Fruit fly (Drosophila melanogaster) whole organism, embryonic: ENCODE data around the gene SkpD.
A peak's percentile ranks its signal among the peaks of the same experiment; 100 is the strongest.

Experiments
- ATbp ChIP-seq: fragments of 200-800 bp; sonication (Bioruptor generic); optimal IDR thresholded peaks from 2 replicates; lab custom pipeline; 2017; ENCODE audit warnings: missing biosample characterization, mild to moderate bottlenecking, missing genetic modification characterization, missing genetic modification reagents
- Abd-B ChIP-seq: fragments of 200-800 bp; sonication (Bioruptor generic); optimal IDR thresholded peaks from 2 replicates; lab custom pipeline; 2018; ENCODE audit warnings: missing biosample characterization, mild to moderate bottlenecking, missing genetic modification characterization, moderate library complexity
- Awh ChIP-seq: fragments of 200-800 bp; sonication (Bioruptor generic); IDR thresholded peaks from 2 replicates; pipeline ENCODE4, ENCODE4 v1.3.6; 2022; ENCODE audit warnings: missing biosample characterization, missing genetic modification characterization
- Blimp-1 ChIP-seq: fragments of 200-800 bp; sonication (Bioruptor generic); optimal IDR thresholded peaks from 3 replicates; lab custom pipeline; 2018; ENCODE audit warnings: missing biosample characterization, missing genetic modification characterization, mild to moderate bottlenecking, moderate library complexity, missing genetic modification reagents
- BtbVII ChIP-seq: fragments of 200-800 bp; sonication (Bioruptor generic); optimal IDR thresholded peaks from 3 replicates; lab custom pipeline; 2017; ENCODE audit warnings: missing biosample characterization, mild to moderate bottlenecking, missing genetic modification characterization
- CG10267 ChIP-seq: fragments of 200-800 bp; sonication (Bioruptor generic); optimal IDR thresholded peaks from 2 replicates; lab custom pipeline; 2018; ENCODE audit warnings: missing biosample characterization, mild to moderate bottlenecking, missing genetic modification characterization, moderate library complexity
- CG10274 ChIP-seq: fragments of 200-800 bp; sonication (Bioruptor generic); optimal IDR thresholded peaks from 3 replicates; lab custom pipeline; 2017; ENCODE audit warnings: missing biosample characterization, mild to moderate bottlenecking, missing genetic modification characterization
- CG10979 ChIP-seq: fragments of 200-800 bp; sonication (Bioruptor generic); optimal IDR thresholded peaks from 2 replicates; lab custom pipeline; 2018; ENCODE audit warnings: missing biosample characterization, mild to moderate bottlenecking, missing genetic modification characterization, moderate library complexity
- CG11085 ChIP-seq: fragments of 200-800 bp; sonication (Bioruptor generic); IDR thresholded peaks from 2 replicates; pipeline ENCODE4 v1.3.6; 2022; ENCODE audit warnings: missing biosample characterization, missing genetic modification characterization
- CG11398 ChIP-seq: fragments of 200-800 bp; sonication (Bioruptor generic); optimal IDR thresholded peaks from 2 replicates; lab custom pipeline; 2016; ENCODE audit warnings: missing biosample characterization, missing genetic modification characterization
- CG17359 ChIP-seq: fragments of 200-800 bp; sonication (Bioruptor generic); optimal IDR thresholded peaks from 3 replicates; lab custom pipeline; 2018; ENCODE audit warnings: missing biosample characterization, mild to moderate bottlenecking, missing genetic modification characterization, moderate library complexity
- CG17361 ChIP-seq: fragments of 200-800 bp; sonication (Bioruptor generic); IDR thresholded peaks from 3 replicates; pipeline ENCODE4 v1.3.6; 2022; ENCODE audit warnings: missing biosample characterization, missing genetic modification characterization
- CG18262 ChIP-seq: fragments of 200-800 bp; optimal IDR thresholded peaks from 3 replicates; lab custom pipeline; 2019; ENCODE audit warnings: missing biosample characterization, mild to moderate bottlenecking, missing genetic modification characterization, moderate library complexity
- CG2116 ChIP-seq: fragments of 200-800 bp; sonication (Bioruptor generic); optimal IDR thresholded peaks from 3 replicates; lab custom pipeline; 2018; ENCODE audit warnings: missing biosample characterization, mild to moderate bottlenecking, missing genetic modification characterization
- CG2199 ChIP-seq: fragments of 200-800 bp; sonication (Bioruptor generic); IDR thresholded peaks from 3 replicates; pipeline ENCODE4 v1.3.6; 2022; ENCODE audit warnings: missing biosample characterization, missing genetic modification characterization
- CG2712 ChIP-seq: fragments of 200-800 bp; optimal IDR thresholded peaks from 3 replicates; lab custom pipeline; 2019; ENCODE audit warnings: missing biosample characterization, mild to moderate bottlenecking, missing genetic modification characterization, moderate library complexity
- CG30431 ChIP-seq: fragments of 200-800 bp; sonication (Bioruptor generic); optimal IDR thresholded peaks from 2 replicates; lab custom pipeline; 2017; ENCODE audit warnings: missing biosample characterization, missing genetic modification characterization
- CG4424 ChIP-seq: fragments of 200-800 bp; sonication (Bioruptor generic); optimal IDR thresholded peaks from 3 replicates; lab custom pipeline; 2016; ENCODE audit warnings: missing biosample characterization, missing genetic modification characterization
- CG7839 ChIP-seq: fragments of 200-800 bp; sonication (Bioruptor generic); optimal IDR thresholded peaks from 3 replicates; lab custom pipeline; 2018; ENCODE audit warnings: missing biosample characterization, mild to moderate bottlenecking, missing genetic modification characterization, moderate library complexity
- CG8388 ChIP-seq: fragments of 200-800 bp; sonication (Bioruptor generic); optimal IDR thresholded peaks from 2 replicates; lab custom pipeline; 2019; ENCODE audit warnings: missing biosample characterization, mild to moderate bottlenecking, missing genetic modification characterization, moderate library complexity
- D ChIP-seq, 2 experiments: fragments of 200-800 bp in 1 of 2; fragments of >200 bp in 1 of 2; sonication (Bioruptor generic) in 1 of 2; optimal IDR thresholded peaks; 2 replicates in 1 of 2; 3 replicates in 1 of 2; lab custom pipeline; 2017; ENCODE audit warnings: mild to moderate bottlenecking in 1 of 2, missing biosample characterization in 1 of 2, missing genetic modification characterization in 1 of 2, missing genetic modification reagents in 1 of 2
- D19A ChIP-seq: fragments of 200-800 bp; optimal IDR thresholded peaks from 3 replicates; lab custom pipeline; 2019; ENCODE audit warnings: missing biosample characterization, mild to moderate bottlenecking, missing genetic modification characterization, moderate library complexity
- Dip3 ChIP-seq: fragments of 200-800 bp; sonication (Bioruptor generic); optimal IDR thresholded peaks from 3 replicates; lab custom pipeline; 2016; ENCODE audit warnings: missing biosample characterization, missing genetic modification characterization
- HLH54F ChIP-seq: fragments of 200-800 bp; sonication (Bioruptor generic); optimal IDR thresholded peaks from 3 replicates; lab custom pipeline; 2016; ENCODE audit warnings: missing biosample characterization, missing genetic modification characterization
- Hr3 ChIP-seq: fragments of 200-800 bp; sonication (Bioruptor generic); optimal IDR thresholded peaks from 3 replicates; lab custom pipeline; 2016; ENCODE audit warnings: missing biosample characterization, missing genetic modification characterization
- Hsf ChIP-seq: fragments of 200-800 bp; sonication (Bioruptor generic); optimal IDR thresholded peaks from 3 replicates; lab custom pipeline; 2016; ENCODE audit warnings: missing biosample characterization, missing genetic modification characterization
- Med ChIP-seq: fragments of 200-800 bp; sonication (Bioruptor generic); peaks from one replicate; lab custom pipeline; 2016; ENCODE audit warnings: missing biosample characterization, missing genetic modification characterization, mild to moderate bottlenecking, inconsistent platforms, moderate library complexity
- Oli ChIP-seq: fragments of 200-800 bp; sonication (Bioruptor generic); optimal IDR thresholded peaks from 2 replicates; lab custom pipeline; 2018; ENCODE audit warnings: missing biosample characterization, mild to moderate bottlenecking, missing genetic modification characterization, moderate library complexity
- PHDP ChIP-seq: fragments of 200-800 bp; sonication (Bioruptor generic); optimal IDR thresholded peaks from 3 replicates; lab custom pipeline; 2018; ENCODE audit warnings: missing biosample characterization, mild to moderate bottlenecking, missing genetic modification characterization, moderate library complexity
- Pdp1 ChIP-seq, 2 experiments: fragments of 200-800 bp; sonication (Bioruptor generic); optimal IDR thresholded peaks; 3 replicates each; lab custom pipeline; 2016; ENCODE audit warnings: missing biosample characterization in 2 of 2, missing genetic modification characterization in 2 of 2, mild to moderate bottlenecking in 1 of 2, moderate library complexity in 1 of 2
- Sox102F ChIP-seq: fragments of 200-800 bp; sonication (Bioruptor generic); optimal IDR thresholded peaks from 2 replicates; lab custom pipeline; 2018; ENCODE audit warnings: missing biosample characterization, mild to moderate bottlenecking, missing genetic modification characterization, moderate library complexity
- TFAM ChIP-seq: fragments of 200-800 bp; sonication (Bioruptor generic); optimal IDR thresholded peaks from 2 replicates; lab custom pipeline; 2017; ENCODE audit warnings: missing biosample characterization, missing genetic modification characterization, inconsistent platforms
- Xrp1 ChIP-seq: fragments of 200-800 bp; sonication (Bioruptor generic); IDR thresholded peaks from 2 replicates; pipeline ENCODE4 v1.3.6; 2022; ENCODE audit warnings: missing biosample characterization, missing genetic modification characterization
- chif ChIP-seq, 2 experiments: fragments of 200-800 bp; sonication (Bioruptor generic); optimal IDR thresholded peaks; 3 replicates each; lab custom pipeline; 2016; ENCODE audit warnings: missing biosample characterization in 2 of 2, missing genetic modification characterization in 2 of 2
- dmrt99B ChIP-seq: fragments of 200-800 bp; sonication (Bioruptor generic); optimal IDR thresholded peaks from 2 replicates; lab custom pipeline; 2018; ENCODE audit warnings: missing biosample characterization, mild to moderate bottlenecking, missing genetic modification characterization, moderate library complexity
- gcm ChIP-seq: fragments of 200-800 bp; sonication (Bioruptor generic); optimal IDR thresholded peaks from 2 replicates; lab custom pipeline; 2019; ENCODE audit warnings: missing biosample characterization, mild to moderate bottlenecking, missing genetic modification characterization, moderate library complexity
- gem ChIP-seq: fragments of 200-800 bp; sonication (Bioruptor generic); optimal IDR thresholded peaks from 2 replicates; lab custom pipeline; 2019; ENCODE audit warnings: missing biosample characterization, mild to moderate bottlenecking, missing genetic modification characterization, moderate library complexity
- grau ChIP-seq: fragments of 200-800 bp; optimal IDR thresholded peaks from 3 replicates; lab custom pipeline; 2019; ENCODE audit warnings: missing biosample characterization, mild to moderate bottlenecking, missing genetic modification characterization, moderate library complexity
- knrl ChIP-seq: fragments of 200-800 bp; sonication (Bioruptor generic); IDR thresholded peaks from 3 replicates; pipeline ENCODE4 v1.3.6; 2022; ENCODE audit warnings: missing biosample characterization, missing genetic modification characterization; ENCODE audit not compliant: partially characterized antibody
- lmd ChIP-seq: fragments of 200-800 bp; sonication (Bioruptor generic); IDR thresholded peaks from 2 replicates; pipeline ENCODE4 v1.3.6; 2022; ENCODE audit warnings: missing biosample characterization, missing genetic modification characterization
- nmo ChIP-seq: fragments of 200-800 bp; sonication (Bioruptor generic); optimal IDR thresholded peaks from 2 replicates; lab custom pipeline; 2018; ENCODE audit warnings: missing biosample characterization, mild to moderate bottlenecking, missing genetic modification characterization, moderate library complexity
- phol ChIP-seq: fragments of 200-800 bp; sonication (Bioruptor generic); optimal IDR thresholded peaks from 3 replicates; lab custom pipeline; 2018; ENCODE audit warnings: missing biosample characterization, mild to moderate bottlenecking, missing genetic modification characterization, moderate library complexity
- prd ChIP-seq, 3 experiments: fragments of >200 bp in 2 of 3; fragments of 200-800 bp in 1 of 3; sonication (Bioruptor generic) in 1 of 3; optimal IDR thresholded peaks in 2 of 3; IDR thresholded peaks in 1 of 3; 2 replicates in 2 of 3; 3 replicates in 1 of 3; pipeline versions ENCODE4 v1.3.6 to Lab custom; 2017 to 2022; ENCODE audit warnings: missing biosample characterization in 1 of 3, missing genetic modification characterization in 1 of 3
- pum ChIP-seq: fragments of 200-800 bp; sonication (Bioruptor generic); optimal IDR thresholded peaks from 2 replicates; lab custom pipeline; 2016; ENCODE audit warnings: missing biosample characterization, missing genetic modification characterization
- row ChIP-seq: fragments of 200-800 bp; sonication (Bioruptor generic); IDR thresholded peaks from 3 replicates; pipeline ENCODE4 v1.3.6; 2022; ENCODE audit warnings: missing biosample characterization, missing genetic modification characterization
- sisA ChIP-seq: fragments of 200-800 bp; sonication (Bioruptor generic); IDR thresholded peaks from 2 replicates; pipeline ENCODE4 v1.3.6; 2022; ENCODE audit warnings: missing biosample characterization, missing genetic modification characterization
- unpg ChIP-seq: fragments of 200-800 bp; sonication (Bioruptor generic); optimal IDR thresholded peaks from 3 replicates; lab custom pipeline; 2018; ENCODE audit warnings: missing biosample characterization, mild to moderate bottlenecking, missing genetic modification characterization, moderate library complexity
- zfh2 ChIP-seq: fragments of 200-800 bp; sonication (Bioruptor generic); optimal IDR thresholded peaks from 2 replicates; lab custom pipeline; 2016; ENCODE audit warnings: missing biosample characterization, missing genetic modification characterization

Gene SkpD

dm6 chrX:19784875-19785274, 27.7 kb upstream of the SkpD start (continued):
- no peak for TF ChIP-seq CG2116 (GFP tag; lab: Kevin White, UChicago)
- peak; percentile 24 for TF ChIP-seq CG10267 (tag; lab: Kevin White, UChicago)
- peak; percentile 19; the same call in 1 of the 2 replicates for TF ChIP-seq sisA (GFP tag; lab: Robert Waterston, UW)
- peak; percentile 34 for TF ChIP-seq phol (tag; lab: Kevin White, UChicago)
- no peak for TF ChIP-seq CG2199
- peak; percentile 63 for TF ChIP-seq CG2712 (tag; lab: Kevin White, UChicago)
- peak; percentile 27; the same call in 1 of the 2 replicates for TF ChIP-seq lmd (GFP tag; lab: Robert Waterston, UW)
- TF ChIP-seq ATbp (GFP tag; lab: Kevin White, UChicago): peak; percentile 28
- peak; percentile 22 for TF ChIP-seq grau
- TF ChIP-seq Hr3 (GFP tag; lab: Kevin White, UChicago): peak; percentile 19
- peak; percentile 19 for TF ChIP-seq PHDP
- peak; percentile 10 for TF ChIP-seq Hsf
- TF ChIP-seq pum (GFP tag; lab: Kevin White, UChicago): peak; percentile 21
- no peak for TF ChIP-seq TFAM (GFP tag; lab: Kevin White, UChicago)
- no peak for TF ChIP-seq D (optimal IDR thresholded peaks at IDR 0.05; lab: Kevin White, UChicago)
- peak; percentile 28 for TF ChIP-seq D (GFP tag; optimal IDR thresholded peaks at IDR 0.05; lab: Kevin White, UChicago)
- peak; percentile 55 for TF ChIP-seq Sox102F (GFP tag; lab: Kevin White, UChicago)
- TF ChIP-seq row: peak; percentile 56; the same call in 2 of the 3 replicates
- 0 out of 3 replicates have a peak, but pooled peaks have one; percentile 31 for TF ChIP-seq CG17361 (GFP tag; lab: Robert Waterston, UW)
- TF ChIP-seq knrl: no peak
- no peak for TF ChIP-seq HLH54F (GFP tag; lab: Kevin White, UChicago)
- peak; percentile 21 for TF ChIP-seq CG17359
- peak; percentile 73 for TF ChIP-seq Med
- TF ChIP-seq Pdp1 (GFP tag; optimal IDR thresholded peaks at IDR 0.05; lab: Kevin White, UChicago): peak; percentile 1 to 13
- peak; percentile 27 for TF ChIP-seq Oli (tag; lab: Kevin White, UChicago)
- TF ChIP-seq zfh2 (GFP tag; lab: Kevin White, UChicago): peak; percentile 18
- TF ChIP-seq Abd-B (GFP tag; lab: Kevin White, UChicago): no peak
- TF ChIP-seq Xrp1 (GFP tag; lab: Robert Waterston, UW): peak; percentile 71
- peak; percentile 5 for TF ChIP-seq gcm (GFP tag; lab: Kevin White, UChicago)
- peak; percentile 25 for TF ChIP-seq CG8388 (GFP tag; lab: Kevin White, UChicago)
- TF ChIP-seq Dip3 (GFP tag; lab: Kevin White, UChicago): peak; percentile 8
- no peak for TF ChIP-seq CG30431 (GFP tag; lab: Kevin White, UChicago)
- TF ChIP-seq Awh (GFP tag; lab: Robert Waterston, UW): 0 out of 2 replicates have a peak, but pooled peaks have one; percentile 8
- peak; percentile 15 to 37 for TF ChIP-seq chif (GFP tag; optimal IDR thresholded peaks at IDR 0.05; lab: Kevin White, UChicago)
- peak; percentile 55 for TF ChIP-seq CG7839 (tag; lab: Kevin White, UChicago)
- TF ChIP-seq unpg (GFP tag; lab: Kevin White, UChicago): peak; percentile 35
- no peak for TF ChIP-seq BtbVII (GFP tag; lab: Kevin White, UChicago)
- peak; percentile 45 for TF ChIP-seq CG10979 (tag; lab: Kevin White, UChicago)
- TF ChIP-seq CG11085 (GFP tag; lab: Robert Waterston, UW): no peak
- TF ChIP-seq CG11398 (GFP tag; lab: Kevin White, UChicago): no peak
- TF ChIP-seq gem (tag; lab: Kevin White, UChicago): peak; percentile 63
- TF ChIP-seq CG10274: no peak
- TF ChIP-seq dmrt99B (tag; lab: Kevin White, UChicago): peak; percentile 48
- TF ChIP-seq CG4424 (GFP tag; lab: Kevin White, UChicago): peak; percentile 10
- TF ChIP-seq nmo (GFP tag; lab: Kevin White, UChicago): peak; percentile 33
- peak; percentile 12 for TF ChIP-seq D19A (tag; lab: Kevin White, UChicago)
- peak; percentile 56 for TF ChIP-seq CG18262
- peak; percentile 34 for TF ChIP-seq Blimp-1 (GFP tag; lab: Kevin White, UChicago)
- no peak for TF ChIP-seq prd (optimal IDR thresholded peaks at IDR 0.05; lab: Kevin White, UChicago)
- TF ChIP-seq prd (GFP tag; IDR thresholded peaks at IDR 0.05; lab: Robert Waterston, UW): peak; percentile 56; the same call in 2 of the 3 replicates
